Worm (Caenorhabditis elegans) whole organism, L1 larva: Measurements from ENCODE around the gene C42D8.9.
A peak's percentile ranks its signal among the peaks of the same experiment; 100 is the strongest.

ENCODE experiments used
- C04F5.9 ChIP-seq: sonication (generic microtip); optimal IDR thresholded peaks from 2 replicates; lab custom pipeline; 2016; ENCODE audit warnings: missing genetic modification characterization, missing compliant biosample characterization
- aha-1 ChIP-seq: fragments of 150-350 bp; optimal IDR thresholded peaks from 2 replicates; lab custom pipeline; 2014; ENCODE audit warnings: missing biosample characterization, missing genetic modification characterization
- aly-2 ChIP-seq: fragments of 150-350 bp; optimal IDR thresholded peaks from 2 replicates; lab custom pipeline; 2014; ENCODE audit warnings: missing biosample characterization, missing genetic modification characterization
- blmp-1 ChIP-seq: fragments of 150-350 bp; optimal IDR thresholded peaks from 2 replicates; lab custom pipeline; 2014; ENCODE audit warnings: missing biosample characterization, missing genetic modification characterization
- ceh-8 ChIP-seq: fragments of 200-800 bp; sonication (Bioruptor generic); optimal IDR thresholded peaks from 2 replicates; lab custom pipeline; 2018; ENCODE audit warnings: mild to moderate bottlenecking, missing genetic modification characterization, moderate library complexity, missing compliant biosample characterization
- ceh-90 ChIP-seq: sonication (generic microtip); optimal IDR thresholded peaks from 2 replicates; lab custom pipeline; 2016; ENCODE audit warnings: missing genetic modification characterization, missing compliant biosample characterization
- efl-3 ChIP-seq: fragments of 200-800 bp; sonication (Bioruptor generic); optimal IDR thresholded peaks from 2 replicates; lab custom pipeline; 2018; ENCODE audit warnings: mild to moderate bottlenecking, missing genetic modification characterization, missing compliant biosample characterization
- elt-2 ChIP-seq: sonication (generic microtip); optimal IDR thresholded peaks from 2 replicates; lab custom pipeline; 2016; ENCODE audit warnings: missing genetic modification characterization, mild to moderate bottlenecking, inconsistent platforms, missing compliant biosample characterization, missing genetic modification reagents
- elt-3 ChIP-seq, 6 experiments: fragments of 150-350 bp in 1 of 6; sonication (generic microtip); optimal IDR thresholded peaks; 2 replicates each; lab custom pipeline; 2017 to 2018; ENCODE audit warnings: missing biosample characterization in 6 of 6, missing genetic modification characterization in 6 of 6, inconsistent platforms in 1 of 6
- ets-5 ChIP-seq: fragments of 200-800 bp; sonication (Bioruptor generic); IDR thresholded peaks from 2 replicates; pipeline ENCODE4 v1.3.6; 2022; ENCODE audit warnings: missing genetic modification characterization, missing compliant biosample characterization
- grh-1 ChIP-seq: fragments of 200-800 bp; sonication (Bioruptor generic); IDR thresholded peaks from 2 replicates; pipeline ENCODE4 v1.3.6; 2022; ENCODE audit warnings: missing genetic modification reagents, missing genetic modification characterization, missing compliant biosample characterization
- hlh-17 ChIP-seq: fragments of 200-800 bp; sonication (Bioruptor generic); optimal IDR thresholded peaks from 2 replicates; lab custom pipeline; 2018; ENCODE audit warnings: missing genetic modification characterization, mild to moderate bottlenecking, missing compliant biosample characterization, moderate library complexity, borderline replicate concordance
- irx-1 ChIP-seq: sonication (generic microtip); optimal IDR thresholded peaks from 2 replicates; lab custom pipeline; 2016; ENCODE audit warnings: missing genetic modification characterization, missing compliant biosample characterization
- isw-1 ChIP-seq: fragments of 200-800 bp; sonication (Bioruptor generic); IDR thresholded peaks from 2 replicates; pipeline ENCODE4 v1.3.6; 2022; ENCODE audit warnings: missing genetic modification characterization, missing compliant biosample characterization
- lin-14 ChIP-seq: fragments of 200-800 bp; sonication (Bioruptor generic); optimal IDR thresholded peaks from 2 replicates; lab custom pipeline; 2018; ENCODE audit warnings: mild to moderate bottlenecking, missing genetic modification characterization, moderate library complexity, missing compliant biosample characterization
- lir-3 ChIP-seq: sonication (generic microtip); optimal IDR thresholded peaks from 2 replicates; lab custom pipeline; 2016; ENCODE audit warnings: mild to moderate bottlenecking, missing genetic modification characterization, moderate library complexity, missing compliant biosample characterization; ENCODE audit not compliant: poor library complexity
- lsy-2 ChIP-seq, 2 experiments: fragments of 150-350 bp; optimal IDR thresholded peaks; 2 replicates each; lab custom pipeline; 2014; ENCODE audit warnings: missing biosample characterization in 2 of 2, missing genetic modification characterization in 2 of 2
- mdl-1 ChIP-seq, 2 experiments: fragments of 150-350 bp; optimal IDR thresholded peaks; 2 replicates each; lab custom pipeline; 2014 to 2017; ENCODE audit warnings: missing biosample characterization in 2 of 2, missing genetic modification characterization in 2 of 2, inconsistent platforms in 1 of 2
- mef-2 ChIP-seq: fragments of 150-350 bp; optimal IDR thresholded peaks from 2 replicates; lab custom pipeline; 2014; ENCODE audit warnings: missing biosample characterization, missing genetic modification characterization
- nhr-19 ChIP-seq: fragments of 200-800 bp; sonication (Bioruptor generic); conservative IDR thresholded peaks from 2 replicates; pipeline ENCODE4 v1.3.6; 2022; ENCODE audit warnings: missing genetic modification characterization, missing compliant biosample characterization
- nhr-20 ChIP-seq: sonication (generic microtip); optimal IDR thresholded peaks from 2 replicates; lab custom pipeline; 2016; ENCODE audit warnings: mild to moderate bottlenecking, missing genetic modification characterization, missing compliant biosample characterization
- nhr-28 ChIP-seq: fragments of 150-350 bp; optimal IDR thresholded peaks from 2 replicates; lab custom pipeline; 2014; ENCODE audit warnings: missing biosample characterization, missing genetic modification characterization
- nhr-47 ChIP-seq: sonication (generic microtip); optimal IDR thresholded peaks from 2 replicates; lab custom pipeline; 2016; ENCODE audit warnings: mild to moderate bottlenecking, missing genetic modification characterization, moderate library complexity, missing compliant biosample characterization
- nhr-71 ChIP-seq: sonication (generic microtip); optimal IDR thresholded peaks from 2 replicates; lab custom pipeline; 2016; ENCODE audit warnings: mild to moderate bottlenecking, missing genetic modification characterization, moderate library complexity, missing compliant biosample characterization
- nhr-76 ChIP-seq: sonication (generic microtip); optimal IDR thresholded peaks from 2 replicates; lab custom pipeline; 2017; ENCODE audit warnings: missing biosample characterization, missing genetic modification characterization
- nhr-77 ChIP-seq: fragments of 150-350 bp; optimal IDR thresholded peaks from 2 replicates; lab custom pipeline; 2014; ENCODE audit warnings: missing biosample characterization, missing genetic modification characterization
- nhr-85 ChIP-seq: sonication (generic microtip); peaks from one replicate; lab custom pipeline; 2016; ENCODE audit warnings: missing genetic modification characterization, inconsistent platforms, missing compliant biosample characterization
- nhr-90 ChIP-seq: sonication (generic microtip); optimal IDR thresholded peaks from 2 replicates; lab custom pipeline; 2016; ENCODE audit warnings: mild to moderate bottlenecking, missing genetic modification characterization, missing compliant biosample characterization; ENCODE audit not compliant: poor library complexity
- pag-3 ChIP-seq: sonication (generic microtip); optimal IDR thresholded peaks from 2 replicates; lab custom pipeline; 2017; ENCODE audit warnings: missing genetic modification characterization, mild to moderate bottlenecking, missing compliant biosample characterization, antibody characterized with exemption, borderline replicate concordance; ENCODE audit not compliant: insufficient read depth
- skn-1 ChIP-seq: fragments of 150-350 bp; optimal IDR thresholded peaks from 2 replicates; lab custom pipeline; 2014; ENCODE audit warnings: missing biosample characterization, missing genetic modification characterization
- snu-23 ChIP-seq: sonication (generic microtip); optimal IDR thresholded peaks from 2 replicates; lab custom pipeline; 2016; ENCODE audit warnings: missing genetic modification characterization, missing compliant biosample characterization
- sox-4 ChIP-seq: sonication (generic microtip); optimal IDR thresholded peaks from 2 replicates; lab custom pipeline; 2016; ENCODE audit warnings: missing genetic modification characterization, missing compliant biosample characterization
- sup-37 ChIP-seq: fragments of 200-800 bp; sonication (Bioruptor generic); optimal IDR thresholded peaks from 2 replicates; lab custom pipeline; 2018; ENCODE audit warnings: mild to moderate bottlenecking, missing genetic modification characterization, missing compliant biosample characterization
- tbx-2 ChIP-seq: sonication (generic microtip); optimal IDR thresholded peaks from 2 replicates; lab custom pipeline; 2016; ENCODE audit warnings: missing genetic modification characterization, missing compliant biosample characterization
- tlp-1 ChIP-seq: fragments of 150-350 bp; optimal IDR thresholded peaks from 2 replicates; lab custom pipeline; 2014; ENCODE audit warnings: missing biosample characterization, missing genetic modification characterization
- unc-130 ChIP-seq: fragments of 150-350 bp; optimal IDR thresholded peaks from 2 replicates; lab custom pipeline; 2017; ENCODE audit warnings: missing biosample characterization, missing genetic modification characterization, inconsistent platforms
- unc-30 ChIP-seq: sonication (generic microtip); optimal IDR thresholded peaks from 2 replicates; lab custom pipeline; 2017; ENCODE audit warnings: missing biosample characterization, missing genetic modification characterization
- unc-62 ChIP-seq: fragments of 150-350 bp; optimal IDR thresholded peaks from 2 replicates; lab custom pipeline; 2014; ENCODE audit warnings: missing biosample characterization, missing genetic modification reagents, missing genetic modification characterization
- xbp-1 ChIP-seq: sonication (generic microtip); optimal IDR thresholded peaks from 2 replicates; lab custom pipeline; 2016; ENCODE audit warnings: missing genetic modification characterization, missing compliant biosample characterization
- zip-4 ChIP-seq: fragments of 200-800 bp; sonication (Bioruptor generic); optimal IDR thresholded peaks from 2 replicates; lab custom pipeline; 2018; ENCODE audit warnings: mild to moderate bottlenecking, missing genetic modification characterization, moderate library complexity, missing compliant biosample characterization

Gene C42D8.9

ce11 chrX:5135548-5135947, 28.7 kb upstream of the C42D8.9 start:
- TF ChIP-seq tbx-2 (tag; lab: Kevin White, UChicago), result peak; percentile 19
- peak; percentile 45 for TF ChIP-seq blmp-1 (tag; lab: Kevin White, UChicago)
- peak; percentile 9 for TF ChIP-seq nhr-90
- peak; percentile 24 for TF ChIP-seq unc-130 (tag; lab: Kevin White, UChicago)
- TF ChIP-seq nhr-28 (tag; lab: Kevin White, UChicago), result no peak
- no peak for TF ChIP-seq elt-2 (tag; lab: Kevin White, UChicago)
- 0 out of 2 replicates have a peak, but pooled peaks have one; percentile 15 for TF ChIP-seq grh-1 (GFP tag; lab: Robert Waterston, UW)
- peak; percentile 50 for TF ChIP-seq snu-23 (GFP tag; lab: Kevin White, UChicago)
- TF ChIP-seq nhr-19 (GFP tag; lab: Robert Waterston, UW), result peak; percentile 19
- peak; percentile 48 for TF ChIP-seq lin-14 (GFP tag; lab: Kevin White, UChicago)
- no peak for TF ChIP-seq lsy-2 (tag; optimal IDR thresholded peaks at IDR 0.05; lab: Kevin White, UChicago)
- peak; percentile 87 for TF ChIP-seq nhr-85 (tag; lab: Kevin White, UChicago)
- peak in 2 of 6 experiments; percentile 14 to 83 for TF ChIP-seq elt-3 (tag; optimal IDR thresholded peaks at IDR 0.05; lab: Kevin White, UChicago)
- TF ChIP-seq mdl-1 (tag; optimal IDR thresholded peaks at IDR 0.05; lab: Kevin White, UChicago), result peak in 1 of 2 experiments; percentile 15
- peak; percentile 80 for TF ChIP-seq nhr-20
- TF ChIP-seq unc-30 (tag; lab: Kevin White, UChicago), result no peak
- peak; percentile 39 for TF ChIP-seq nhr-71 (tag; lab: Kevin White, UChicago)
- TF ChIP-seq xbp-1 (tag; lab: Kevin White, UChicago), result no peak

ce11 chrX:5133980-5134379, 27.1 kb upstream of the C42D8.9 start, which contains the start of gene tbc-7:
Gene tbc-7 (plus strand): TSS chrX:5134280.
- TF ChIP-seq ceh-8 (GFP tag; lab: Kevin White, UChicago) (no peak), C04F5.9 (tag; lab: Kevin White, UChicago) (no peak), elt-2 (tag; lab: Kevin White, UChicago) (no peak), lir-3 (tag; lab: Kevin White, UChicago) (no peak), blmp-1 (tag; lab: Kevin White, UChicago) (no peak), aly-2 (tag; lab: Kevin White, UChicago) (no peak), nhr-47 (no peak), lin-14 (GFP tag; lab: Kevin White, UChicago) (no peak), efl-3 (GFP tag; lab: Kevin White, UChicago) (no peak), mef-2 (tag; lab: Kevin White, UChicago) (no peak), tlp-1 (no peak), nhr-76 (tag; lab: Kevin White, UChicago) (no peak), unc-130 (tag; lab: Kevin White, UChicago) (no peak), irx-1 (tag; lab: Kevin White, UChicago) (no peak), isw-1 (GFP tag; lab: Robert Waterston, UW) (no peak), mdl-1 (tag; optimal IDR thresholded peaks at IDR 0.05; lab: Kevin White, UChicago) (no peak), nhr-71 (tag; lab: Kevin White, UChicago) (no peak), hlh-17 (GFP tag; lab: Kevin White, UChicago) (no peak), sup-37 (no peak), ets-5 (GFP tag; lab: Robert Waterston, UW) (no peak)

ce11 chrX:5131760-5132159, 24.9 kb upstream of the C42D8.9 start:
- no peak for TF ChIP-seq pag-3 (tag; lab: Kevin White, UChicago)
- no peak for TF ChIP-seq elt-3 (tag; optimal IDR thresholded peaks at IDR 0.05; lab: Kevin White, UChicago)
- no peak for TF ChIP-seq skn-1 (tag; lab: Kevin White, UChicago)
- no peak for TF ChIP-seq tlp-1
- no peak for TF ChIP-seq aha-1
- TF ChIP-seq zip-4, result no peak
- TF ChIP-seq lin-14 (GFP tag; lab: Kevin White, UChicago), result no peak
- TF ChIP-seq ceh-8 (GFP tag; lab: Kevin White, UChicago), result no peak
- TF ChIP-seq aly-2 (tag; lab: Kevin White, UChicago), result no peak
- TF ChIP-seq ceh-90 (tag; lab: Kevin White, UChicago), result no peak
- no peak for TF ChIP-seq mef-2 (tag; lab: Kevin White, UChicago)
- TF ChIP-seq efl-3 (GFP tag; lab: Kevin White, UChicago), result no peak
- no peak for TF ChIP-seq isw-1 (GFP tag; lab: Robert Waterston, UW)
- TF ChIP-seq snu-23 (GFP tag; lab: Kevin White, UChicago), result no peak
- no peak for TF ChIP-seq nhr-77 (tag; lab: Kevin White, UChicago)
- no peak for TF ChIP-seq sox-4 (tag; lab: Kevin White, UChicago)
- TF ChIP-seq unc-62, result no peak
- no peak for TF ChIP-seq lsy-2 (tag; optimal IDR thresholded peaks at IDR 0.05; lab: Kevin White, UChicago)
